Fruit fly (Drosophila melanogaster) whole organism, wandering third instar larva: ENCODE measurements around the gene mRpL15.

Experiments used
- CG32264 ChIP-seq: fragments of 200-800 bp; sonication (Bioruptor generic); optimal IDR thresholded peaks from 2 replicates; lab custom pipeline; 2016; ENCODE audit warnings: missing biosample characterization, missing genetic modification characterization
- CrebA ChIP-seq: fragments of 200-800 bp; sonication (Bioruptor generic); optimal IDR thresholded peaks from 2 replicates; lab custom pipeline; 2016; ENCODE audit warnings: missing biosample characterization, mild to moderate bottlenecking, missing genetic modification characterization, borderline replicate concordance
- Dfd ChIP-seq: fragments of >200 bp; optimal IDR thresholded peaks from 2 replicates; lab custom pipeline; 2017; ENCODE audit warnings: missing biosample characterization, missing genetic modification characterization
- Dif ChIP-seq: fragments of 200-275, 200-300 bp; sonication (Bioruptor generic); optimal IDR thresholded peaks from 2 replicates; lab custom pipeline; 2018; ENCODE audit warnings: missing biosample characterization, missing genetic modification characterization; ENCODE audit not compliant: partially characterized antibody
- GATAd ChIP-seq: sonication (Bioruptor generic); optimal IDR thresholded peaks from 2 replicates; lab custom pipeline; 2016; ENCODE audit warnings: missing biosample characterization, missing genetic modification characterization
- HLH106 ChIP-seq: fragments of 200-800 bp; optimal IDR thresholded peaks from 3 replicates; lab custom pipeline; 2019; ENCODE audit warnings: missing biosample characterization, mild to moderate bottlenecking, missing genetic modification characterization, moderate library complexity
- Hnf4 ChIP-seq: fragments of 200-800 bp; sonication (Bioruptor generic); optimal IDR thresholded peaks from 2 replicates; lab custom pipeline; 2016; ENCODE audit warnings: missing biosample characterization, mild to moderate bottlenecking, missing genetic modification characterization
- Jra ChIP-seq: sonication (Bioruptor generic); optimal IDR thresholded peaks from 2 replicates; lab custom pipeline; 2016; ENCODE audit warnings: missing biosample characterization, missing genetic modification characterization
- Mio ChIP-seq: sonication (Bioruptor generic); optimal IDR thresholded peaks from 2 replicates; lab custom pipeline; 2016; ENCODE audit warnings: missing biosample characterization, missing genetic modification characterization
- N ChIP-seq: fragments of >200 bp; optimal IDR thresholded peaks from 2 replicates; lab custom pipeline; 2018; ENCODE audit warnings: missing biosample characterization, missing external identifiers, missing genetic modification characterization
- OdsH ChIP-seq: fragments of 200-800 bp; sonication (Bioruptor generic); optimal IDR thresholded peaks from 2 replicates; lab custom pipeline; 2016; ENCODE audit warnings: missing biosample characterization, mild to moderate bottlenecking, missing genetic modification characterization
- Sp1 ChIP-seq: fragments of 200-800 bp; sonication (Bioruptor generic); optimal IDR thresholded peaks from 3 replicates; lab custom pipeline; 2019; ENCODE audit warnings: missing biosample characterization, mild to moderate bottlenecking, missing genetic modification characterization, moderate library complexity
- Vsx2 ChIP-seq: fragments of 200-300, 225-300 bp; sonication (Bioruptor generic); optimal IDR thresholded peaks from 2 replicates; lab custom pipeline; 2018; ENCODE audit warnings: missing biosample characterization, missing genetic modification characterization; ENCODE audit not compliant: partially characterized antibody
- br ChIP-seq: fragments of 200-800 bp; sonication (Bioruptor generic); optimal IDR thresholded peaks from 2 replicates; lab custom pipeline; 2016; ENCODE audit warnings: missing biosample characterization, missing genetic modification characterization
- brk ChIP-seq: fragments of 200-800 bp; sonication (Bioruptor generic); optimal IDR thresholded peaks from 2 replicates; lab custom pipeline; 2016; ENCODE audit warnings: missing biosample characterization, mild to moderate bottlenecking, missing genetic modification characterization
- dmrt93B ChIP-seq: fragments of 200-800 bp; sonication (Bioruptor generic); optimal IDR thresholded peaks from 2 replicates; lab custom pipeline; 2018; ENCODE audit warnings: missing biosample characterization, mild to moderate bottlenecking, missing genetic modification characterization
- dsf ChIP-seq: sonication (Bioruptor generic); optimal IDR thresholded peaks from 2 replicates; lab custom pipeline; 2016; ENCODE audit warnings: missing biosample characterization, missing genetic modification characterization, borderline replicate concordance
- ey ChIP-seq: fragments of 200-800 bp; sonication (Bioruptor generic); optimal IDR thresholded peaks from 2 replicates; lab custom pipeline; 2016; ENCODE audit warnings: missing biosample characterization, missing genetic modification characterization
- foxo ChIP-seq, 2 experiments: fragments of 200-800 bp; sonication (Bioruptor generic); optimal IDR thresholded peaks; 2 replicates in 1 of 2; 3 replicates in 1 of 2; lab custom pipeline; 2016 to 2017; ENCODE audit warnings: missing biosample characterization in 2 of 2, missing genetic modification characterization in 2 of 2
- fru ChIP-seq: fragments of 200-800 bp; sonication (Bioruptor generic); optimal IDR thresholded peaks from 3 replicates; lab custom pipeline; 2016; ENCODE audit warnings: missing biosample characterization, mild to moderate bottlenecking, missing genetic modification characterization
- h ChIP-seq: fragments of 200-800 bp; sonication (Bioruptor generic); optimal IDR thresholded peaks from 3 replicates; lab custom pipeline; 2016; ENCODE audit warnings: missing biosample characterization, mild to moderate bottlenecking, missing genetic modification characterization
- jim ChIP-seq: fragments of 175-275, 200-325 bp; sonication (Bioruptor generic); optimal IDR thresholded peaks from 2 replicates; lab custom pipeline; 2016; ENCODE audit warnings: missing biosample characterization, mild to moderate bottlenecking, missing genetic modification characterization
- lola ChIP-seq: fragments of >200 bp; optimal IDR thresholded peaks from 2 replicates; lab custom pipeline; 2017; ENCODE audit warnings: missing biosample characterization, missing genetic modification characterization
- pan ChIP-seq: fragments of >200 bp; optimal IDR thresholded peaks from 2 replicates; lab custom pipeline; 2017
- rgr ChIP-seq: fragments of 200-800 bp; sonication (Bioruptor generic); optimal IDR thresholded peaks from 3 replicates; lab custom pipeline; 2016; ENCODE audit warnings: missing biosample characterization, mild to moderate bottlenecking, missing genetic modification characterization
- sv ChIP-seq: fragments of 200-800 bp; sonication (Bioruptor generic); optimal IDR thresholded peaks from 3 replicates; lab custom pipeline; 2016; ENCODE audit warnings: missing biosample characterization, missing genetic modification characterization
- tai ChIP-seq: sonication (Bioruptor generic); optimal IDR thresholded peaks from 2 replicates; lab custom pipeline; 2016; ENCODE audit warnings: missing biosample characterization, missing genetic modification characterization
- usp ChIP-seq: fragments of >200 bp; optimal IDR thresholded peaks from 2 replicates; lab custom pipeline; 2017; ENCODE audit warnings: missing biosample characterization, missing genetic modification characterization

Gene mRpL15

dm6 chr3L:20441632-20442469 is 5.8 kb upstream of the mRpL15 start, which contains the start of gene CG5910 (continued):
- TF ChIP-seq GATAd (GFP tag; lab: Kevin White, UChicago) = no peak
- peak; percentile 50 for TF ChIP-seq sv (GFP tag; lab: Kevin White, UChicago)
- TF ChIP-seq Dif (GFP tag; lab: Kevin White, UChicago) = no peak
- TF ChIP-seq Mio (GFP tag; lab: Kevin White, UChicago) = no peak
- peak; percentile 85 for TF ChIP-seq Sp1 (GFP tag; lab: Kevin White, UChicago)
- TF ChIP-seq jim (GFP tag; lab: Kevin White, UChicago) = no peak
- TF ChIP-seq N (GFP tag; lab: Kevin White, UChicago) = no peak
- TF ChIP-seq lola (GFP tag; lab: Kevin White, UChicago) = no peak
- TF ChIP-seq brk (GFP tag; lab: Kevin White, UChicago) = no peak

dm6 chr3L:20440902-20441429 is 5.0 kb upstream of the mRpL15 start:
- TF ChIP-seq dsf (GFP tag; lab: Kevin White, UChicago) (no peak), HLH106 (tag; lab: Kevin White, UChicago) (no peak)
- TF ChIP-seq, all 38 proteins: peak for 0

dm6 chr3L:20439772-20440171 is 3.8 kb upstream of the mRpL15 start, which contains the start of gene Hpd:
TSS of gene Hpd (minus strand) at chr3L:20439872.
- TF ChIP-seq foxo (GFP tag; optimal IDR thresholded peaks at IDR 0.05; lab: Kevin White, UChicago) (no peak), CG32264 (no peak), dsf (GFP tag; lab: Kevin White, UChicago) (no peak), lola (GFP tag; lab: Kevin White, UChicago) (no peak), Vsx2 (no peak), ey (GFP tag; lab: Kevin White, UChicago) (no peak), OdsH (GFP tag; lab: Kevin White, UChicago) (no peak), brk (GFP tag; lab: Kevin White, UChicago) (no peak), N (GFP tag; lab: Kevin White, UChicago) (no peak), fru (GFP tag; lab: Kevin White, UChicago) (no peak), tai (GFP tag; lab: Kevin White, UChicago) (no peak), Mio (GFP tag; lab: Kevin White, UChicago) (no peak), dmrt93B (GFP tag; lab: Kevin White, UChicago) (no peak), rgr (GFP tag; lab: Kevin White, UChicago) (no peak), usp (GFP tag; lab: Kevin White, UChicago) (no peak), pan (lab: Kevin White, UChicago) (no peak), Hnf4 (GFP tag; lab: Kevin White, UChicago) (no peak), jim (GFP tag; lab: Kevin White, UChicago) (no peak), h (GFP tag; lab: Kevin White, UChicago) (no peak)

- TF ChIP-seq lola (GFP tag; lab: Kevin White, UChicago) (no peak), br (GFP tag; lab: Kevin White, UChicago) (no peak), Dfd (no peak), dsf (GFP tag; lab: Kevin White, UChicago) (peak; percentile 10), CG32264 (peak; percentile 31)
Observed at dm6 chr3L:20432297-20432696, 3.7 kb downstream of the mRpL15 start, which contains the start of the genes Las and Psn. TSS of gene Las (minus strand) at chr3L:20432361. TSS of gene Psn (plus strand) at chr3L:20432468.

dm6 chr3L:20431619-20432018 is 4.4 kb downstream of the mRpL15 start:
- TF ChIP-seq Jra (GFP tag; lab: Kevin White, UChicago) (no peak), CrebA (GFP tag; lab: Kevin White, UChicago) (no peak), Hnf4 (GFP tag; lab: Kevin White, UChicago) (no peak)
